Worm (Caenorhabditis elegans): ENCODE data around the gene cdh-12.

DNA sequence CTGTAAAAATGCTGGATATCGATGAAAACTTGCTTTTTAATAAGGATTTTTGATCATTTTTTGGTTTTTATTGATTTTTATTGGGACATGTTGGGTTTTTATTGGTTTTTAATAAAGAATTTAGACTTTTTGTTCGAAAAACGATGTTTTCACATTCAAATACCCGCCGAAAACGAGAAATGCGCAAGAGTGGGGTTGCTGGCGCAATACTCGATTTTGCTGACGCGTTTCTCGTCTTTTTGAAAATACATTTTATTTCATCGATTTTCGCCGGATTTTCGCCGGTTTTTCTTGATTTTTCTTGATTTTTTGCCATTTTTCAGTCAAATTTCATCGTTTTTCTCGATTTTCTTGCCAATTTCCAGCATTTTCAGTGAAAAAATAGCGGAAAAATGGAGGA, 9.0 kb upstream of the cdh-12 start, which contains the start of gene smr-1:
- TF ChIP-seq unc-130 (tag; optimal IDR thresholded peaks at IDR 0.05), result peak; percentile 91
- peak; percentile 55 for TF ChIP-seq fkh-10 (GFP tag; optimal IDR thresholded peaks at IDR 0.05)
- TF ChIP-seq pqm-1 (tag; optimal IDR thresholded peaks at IDR 0.05), result no peak
- peak; percentile 78 for TF ChIP-seq lin-14 (GFP tag; optimal IDR thresholded peaks at IDR 0.05)
